Worm (Caenorhabditis elegans): ENCODE results near the gene bbs-4.

Gene bbs-4

ce11 chrIII:9638159-9638754, 26.3 kb upstream of the bbs-4 start:
- no peak for TF ChIP-seq lin-38 (GFP tag; IDR thresholded peaks at IDR 0.05)
- TF ChIP-seq nhr-48 (tag; optimal IDR thresholded peaks at IDR 0.05), result peak; percentile 50
- no peak for TF ChIP-seq F37D6.2 (tag; optimal IDR thresholded peaks at IDR 0.05)
- TF ChIP-seq D1046.2 (GFP tag; IDR thresholded peaks at IDR 0.05), result no peak
- TF ChIP-seq ztf-7 (tag; optimal IDR thresholded peaks at IDR 0.05), result no peak
- no peak for TF ChIP-seq hlh-30 (tag; optimal IDR thresholded peaks at IDR 0.05; ENCODE audit: insufficient read depth)
- no peak for TF ChIP-seq daf-19 (GFP tag; conservative IDR thresholded peaks at IDR 0.05)
- TF ChIP-seq ceh-20 (GFP tag; IDR thresholded peaks at IDR 0.05), result no peak
- TF ChIP-seq ceh-62 (tag; optimal IDR thresholded peaks at IDR 0.05), result no peak
- TF ChIP-seq zag-1 (tag; optimal IDR thresholded peaks at IDR 0.05), result no peak
- TF ChIP-seq mes-2 (tag; optimal IDR thresholded peaks at IDR 0.05; ENCODE audit: poor library complexity, severe bottlenecking), result peak; percentile 10
- TF ChIP-seq egl-27 (tag; optimal IDR thresholded peaks at IDR 0.05), result no peak
- no peak for TF ChIP-seq skn-1 (tag; optimal IDR thresholded peaks at IDR 0.05)
- TF ChIP-seq cey-2 (tag; optimal IDR thresholded peaks at IDR 0.05; ENCODE audit: borderline replicate concordance, insufficient read depth), result no peak
- TF ChIP-seq pqm-1 (tag; optimal IDR thresholded peaks at IDR 0.05), result peak; percentile 99
- TF ChIP-seq R02D3.7 (tag; optimal IDR thresholded peaks at IDR 0.05), result no peak
- peak; percentile 42 for TF ChIP-seq nhr-77 (tag; optimal IDR thresholded peaks at IDR 0.05)
- no peak for TF ChIP-seq zfp-2 (tag; optimal IDR thresholded peaks at IDR 0.05)
- no peak for TF ChIP-seq F49E8.2 (tag; optimal IDR thresholded peaks at IDR 0.05; ENCODE audit: borderline replicate concordance)
- TF ChIP-seq dmd-6 (GFP tag; IDR thresholded peaks at IDR 0.05), result peak; percentile 72
- no peak for TF ChIP-seq arid-1 (GFP tag; conservative IDR thresholded peaks at IDR 0.05)
- no peak for TF ChIP-seq spr-3 (GFP tag; optimal IDR thresholded peaks at IDR 0.05)
- TF ChIP-seq lin-15B (tag; optimal IDR thresholded peaks at IDR 0.05), result no peak
- no peak for TF ChIP-seq dpl-1 (GFP tag; optimal IDR thresholded peaks at IDR 0.05)
- no peak for TF ChIP-seq hlh-11 (tag; optimal IDR thresholded peaks at IDR 0.05)
- peak; percentile 92 for TF ChIP-seq nhr-28 (tag; optimal IDR thresholded peaks at IDR 0.05)
- no peak for TF ChIP-seq ama-1 (optimal IDR thresholded peaks at IDR 0.05)
- TF ChIP-seq nhr-11 (tag; optimal IDR thresholded peaks at IDR 0.05), result no peak
- no peak for TF ChIP-seq egl-43 (GFP tag; IDR thresholded peaks at IDR 0.05)
- no peak for TF ChIP-seq hif-1 (tag; optimal IDR thresholded peaks at IDR 0.05)
- peak; percentile 72 for TF ChIP-seq mxl-3 (GFP tag; optimal IDR thresholded peaks at IDR 0.05)
- TF ChIP-seq tra-1 (GFP tag; IDR thresholded peaks at IDR 0.05), result no peak
- TF ChIP-seq ctbp-1 (GFP tag; IDR thresholded peaks at IDR 0.05), result no peak
- TF ChIP-seq ZK546.5 (tag; optimal IDR thresholded peaks at IDR 0.05), result no peak
- no peak for TF ChIP-seq lin-1 (GFP tag; IDR thresholded peaks at IDR 0.05)
- peak; percentile 6 for TF ChIP-seq nhr-102 (tag; optimal IDR thresholded peaks at IDR 0.05)
- peak in 1 of 2 experiments; percentile 82 for TF ChIP-seq unc-62 (GFP tag; optimal IDR thresholded peaks at IDR 0.05 in 1 of 2)
- no peak for TF ChIP-seq unc-62 (tag; optimal IDR thresholded peaks at IDR 0.05)
- no peak for TF ChIP-seq nhr-10 (tag; optimal IDR thresholded peaks at IDR 0.05)
- TF ChIP-seq lim-7 (GFP tag; IDR thresholded peaks at IDR 0.05), result no peak
- TF ChIP-seq ceh-82 (tag; optimal IDR thresholded peaks at IDR 0.05), result no peak
- no peak for TF ChIP-seq madf-9 (GFP tag; conservative IDR thresholded peaks at IDR 0.05)
- TF ChIP-seq ceh-44 (GFP tag; IDR thresholded peaks at IDR 0.05), result no peak
- no peak for TF ChIP-seq nhr-6 (tag; optimal IDR thresholded peaks at IDR 0.05)
- no peak for TF ChIP-seq unc-39 (tag; optimal IDR thresholded peaks at IDR 0.05)
- peak; percentile 72 for TF ChIP-seq aha-1 (tag)
- no peak for TF ChIP-seq tag-97 (GFP tag; IDR thresholded peaks at IDR 0.05)
- TF ChIP-seq pha-4 (GFP tag; IDR thresholded peaks at IDR 0.05), result no peak
- no peak for TF ChIP-seq pha-4 (tag; optimal IDR thresholded peaks at IDR 0.05)
- TF ChIP-seq dve-1 (tag; optimal IDR thresholded peaks at IDR 0.05; ENCODE audit: insufficient read depth), result peak; percentile 65
- TF ChIP-seq daf-16 (GFP tag; optimal IDR thresholded peaks at IDR 0.05), result no peak
- TF ChIP-seq daf-16 (tag; optimal IDR thresholded peaks at IDR 0.05), result peak; percentile 49
- TF ChIP-seq nhr-111 (GFP tag; optimal IDR thresholded peaks at IDR 0.05), result no peak

Data from whole organism, L4 larva.